Fruit fly (Drosophila melanogaster) whole organism, adult: ENCODE results near the gene Zip88E.

ENCODE experiments used
- CG7045 ChIP-seq: fragments of 200-800 bp; sonication (Bioruptor generic); optimal IDR thresholded peaks from 2 replicates; lab custom pipeline; 2017; ENCODE audit warnings: missing biosample characterization, mild to moderate bottlenecking, missing genetic modification characterization
- Hr96 ChIP-seq: fragments of 200-800 bp; sonication (Bioruptor generic); optimal IDR thresholded peaks from 2 replicates; lab custom pipeline; 2016; ENCODE audit warnings: missing biosample characterization, missing genetic modification characterization
- tj ChIP-seq: fragments of 200-800 bp; sonication (Bioruptor generic); optimal IDR thresholded peaks from 3 replicates; lab custom pipeline; 2017; ENCODE audit warnings: missing biosample characterization, mild to moderate bottlenecking, missing genetic modification characterization, moderate library complexity

DNA sequence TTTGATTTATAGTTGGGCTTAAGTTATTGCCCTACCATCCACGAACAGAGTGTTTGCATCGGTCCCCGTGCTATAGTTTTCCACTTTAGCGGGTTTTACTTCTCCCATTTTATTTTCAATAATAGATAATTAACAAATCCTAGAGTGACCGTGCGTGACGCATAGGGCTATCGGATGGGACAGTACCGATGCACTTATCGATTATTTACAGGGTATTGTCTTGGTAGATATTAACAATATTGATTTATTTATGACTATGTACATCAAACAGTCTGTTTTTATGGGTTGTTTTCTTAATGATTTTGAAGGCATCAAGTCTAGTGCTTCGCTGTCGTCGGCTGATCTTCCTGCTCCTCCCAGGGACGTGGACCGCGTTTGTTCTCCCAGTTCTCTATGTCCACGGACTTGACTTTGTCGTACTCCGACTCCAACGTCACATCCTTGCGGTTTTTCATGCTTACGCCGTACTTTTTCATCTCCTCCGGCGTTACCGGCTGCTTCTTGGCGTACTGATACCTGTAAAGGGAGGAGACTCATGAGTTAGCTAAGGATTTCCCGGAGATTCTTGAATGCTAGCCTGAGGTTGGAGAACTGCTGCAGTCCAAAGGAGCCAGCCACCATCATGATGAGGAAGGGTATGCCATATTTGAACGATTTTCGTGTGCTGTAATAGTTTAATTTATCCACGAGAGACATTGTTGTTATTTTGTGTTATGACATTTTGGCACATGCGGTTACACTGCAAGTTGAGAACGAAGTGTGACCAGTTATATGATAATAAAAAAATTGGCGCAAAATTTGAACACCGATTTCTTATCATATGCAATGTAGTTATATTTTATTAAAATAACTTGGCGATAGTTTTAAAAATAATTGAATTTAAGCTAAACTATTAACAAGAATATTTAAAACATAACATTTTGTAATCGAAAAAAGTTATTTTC lies 9.7 kb downstream of the Zip88E start, which contains the start of the genes MRG15 and Tm1:
- TF ChIP-seq tj (GFP tag; lab: Kevin White, UChicago) (peak; percentile 22), CG7045 (no peak), Hr96 (GFP tag; lab: Kevin White, UChicago) (no peak)
